Worm (Caenorhabditis elegans) whole organism, late embryonic: ENCODE results near the gene fbxb-18.

Source experiments
- C08G9.2 ChIP-seq: sonication (generic microtip); optimal IDR thresholded peaks from 2 replicates; lab custom pipeline; 2016; ENCODE audit warnings: mild to moderate bottlenecking, missing genetic modification characterization, moderate library complexity, missing compliant biosample characterization
- C38D4.7 ChIP-seq: fragments of 200-800 bp; sonication (Bioruptor generic); optimal IDR thresholded peaks from 2 replicates; lab custom pipeline; 2018; ENCODE audit warnings: mild to moderate bottlenecking, missing genetic modification characterization, moderate library complexity, missing compliant biosample characterization
- F13H6.1 ChIP-seq: sonication (generic microtip); optimal IDR thresholded peaks from 2 replicates; lab custom pipeline; 2016; ENCODE audit warnings: missing genetic modification characterization, missing compliant biosample characterization
- K02D7.2 ChIP-seq: sonication (generic microtip); optimal IDR thresholded peaks from 2 replicates; lab custom pipeline; 2017; ENCODE audit warnings: mild to moderate bottlenecking, missing genetic modification characterization, missing compliant biosample characterization
- K09A11.1 ChIP-seq: sonication (generic microtip); optimal IDR thresholded peaks from 2 replicates; lab custom pipeline; 2017; ENCODE audit warnings: antibody characterized with exemption, mild to moderate bottlenecking, missing genetic modification characterization, missing compliant biosample characterization; ENCODE audit not compliant: insufficient read depth
- Y22D7AL.16 ChIP-seq: sonication (generic microtip); optimal IDR thresholded peaks from 2 replicates; lab custom pipeline; 2016; ENCODE audit warnings: missing genetic modification characterization, missing compliant biosample characterization
- ceh-14 ChIP-seq: sonication (generic microtip); optimal IDR thresholded peaks from 2 replicates; lab custom pipeline; 2016; ENCODE audit warnings: missing genotype, missing genetic modification characterization, missing compliant biosample characterization
- ceh-19 ChIP-seq: fragments of 200-800 bp; sonication (Bioruptor generic); optimal IDR thresholded peaks from 2 replicates; lab custom pipeline; 2018; ENCODE audit warnings: mild to moderate bottlenecking, missing genetic modification characterization, missing compliant biosample characterization
- ceh-2 ChIP-seq: sonication (generic microtip); optimal IDR thresholded peaks from 2 replicates; lab custom pipeline; 2016; ENCODE audit warnings: missing genotype, missing genetic modification characterization, missing compliant biosample characterization
- ceh-22 ChIP-seq: sonication (generic microtip); optimal IDR thresholded peaks from 2 replicates; lab custom pipeline; 2017; ENCODE audit warnings: missing biosample characterization, missing genetic modification characterization
- ceh-24 ChIP-seq: sonication (generic microtip); optimal IDR thresholded peaks from 2 replicates; lab custom pipeline; 2016; ENCODE audit warnings: mild to moderate bottlenecking, missing genetic modification characterization, missing compliant biosample characterization
- ceh-30 ChIP-seq: fragments of 150-350 bp; optimal IDR thresholded peaks from 2 replicates; lab custom pipeline; 2014; ENCODE audit warnings: missing biosample characterization, missing genetic modification characterization
- ceh-34 ChIP-seq: sonication (generic microtip); optimal IDR thresholded peaks from 2 replicates; lab custom pipeline; 2016; ENCODE audit warnings: mild to moderate bottlenecking, missing genetic modification characterization, missing compliant biosample characterization
- ceh-9 ChIP-seq: sonication (generic microtip); optimal IDR thresholded peaks from 2 replicates; lab custom pipeline; 2016; ENCODE audit warnings: mild to moderate bottlenecking, missing genetic modification characterization, inconsistent platforms, missing compliant biosample characterization
- che-1 ChIP-seq: sonication (generic microtip); optimal IDR thresholded peaks from 2 replicates; lab custom pipeline; 2016; ENCODE audit warnings: mild to moderate bottlenecking, missing genetic modification characterization, missing compliant biosample characterization
- dve-1 ChIP-seq: sonication (generic microtip); optimal IDR thresholded peaks from 2 replicates; lab custom pipeline; 2017; ENCODE audit warnings: antibody characterized with exemption, mild to moderate bottlenecking, missing genetic modification characterization, missing compliant biosample characterization
- elt-4 ChIP-seq: sonication (generic microtip); optimal IDR thresholded peaks from 2 replicates; lab custom pipeline; 2016; ENCODE audit warnings: missing genetic modification characterization, missing compliant biosample characterization
- ets-4 ChIP-seq: sonication (generic microtip); optimal IDR thresholded peaks from 2 replicates; lab custom pipeline; 2016; ENCODE audit warnings: missing genetic modification characterization, missing compliant biosample characterization
- fax-1 ChIP-seq: sonication (generic microtip); optimal IDR thresholded peaks from 2 replicates; lab custom pipeline; 2016; ENCODE audit warnings: missing genotype, missing genetic modification characterization, missing compliant biosample characterization
- fkh-10 ChIP-seq: fragments of 150-350 bp; optimal IDR thresholded peaks from 2 replicates; lab custom pipeline; 2014; ENCODE audit warnings: missing biosample characterization, missing genetic modification reagents, missing genetic modification characterization
- fkh-6 ChIP-seq: sonication (generic microtip); optimal IDR thresholded peaks from 2 replicates; lab custom pipeline; 2016; ENCODE audit warnings: missing genetic modification characterization, missing compliant biosample characterization
- gmeb-2 ChIP-seq: sonication (generic microtip); optimal IDR thresholded peaks from 2 replicates; lab custom pipeline; 2016; ENCODE audit warnings: missing genetic modification characterization, inconsistent platforms, missing compliant biosample characterization
- hlh-13 ChIP-seq: fragments of 200-800 bp; sonication (Bioruptor generic); optimal IDR thresholded peaks from 2 replicates; lab custom pipeline; 2018; ENCODE audit warnings: mild to moderate bottlenecking, missing genetic modification characterization, missing compliant biosample characterization
- hlh-30 ChIP-seq: sonication (generic microtip); optimal IDR thresholded peaks from 2 replicates; lab custom pipeline; 2017; ENCODE audit warnings: antibody characterized with exemption, missing genetic modification characterization, missing compliant biosample characterization; ENCODE audit not compliant: insufficient read depth
- hlh-6 ChIP-seq: sonication (generic microtip); optimal IDR thresholded peaks from 2 replicates; lab custom pipeline; 2016; ENCODE audit warnings: missing genotype, missing genetic modification characterization, missing compliant biosample characterization
- hlh-8 ChIP-seq: sonication (generic microtip); optimal IDR thresholded peaks from 2 replicates; lab custom pipeline; 2016; ENCODE audit warnings: missing genotype, missing genetic modification characterization, missing compliant biosample characterization
- lim-6 ChIP-seq: sonication (generic microtip); optimal IDR thresholded peaks from 2 replicates; lab custom pipeline; 2016; ENCODE audit warnings: missing genetic modification characterization, missing compliant biosample characterization
- lin-11 ChIP-seq: fragments of 200-800 bp; sonication (Bioruptor generic); optimal IDR thresholded peaks from 2 replicates; lab custom pipeline; 2018; ENCODE audit warnings: mild to moderate bottlenecking, missing genetic modification characterization, missing compliant biosample characterization
- madf-2 ChIP-seq: sonication (generic microtip); optimal IDR thresholded peaks from 2 replicates; lab custom pipeline; 2017; ENCODE audit warnings: missing genetic modification characterization, missing compliant biosample characterization
- mec-3 ChIP-seq: sonication (generic microtip); optimal IDR thresholded peaks from 2 replicates; lab custom pipeline; 2016; ENCODE audit warnings: borderline replicate concordance, missing genetic modification characterization, missing compliant biosample characterization
- nfya-1 ChIP-seq: sonication (generic microtip); optimal IDR thresholded peaks from 2 replicates; lab custom pipeline; 2017; ENCODE audit warnings: missing genetic modification characterization, mild to moderate bottlenecking, missing compliant biosample characterization, antibody characterized with exemption, moderate library complexity
- nhr-11 ChIP-seq: fragments of 150-350 bp; optimal IDR thresholded peaks from 2 replicates; lab custom pipeline; 2014; ENCODE audit warnings: missing biosample characterization, missing genetic modification characterization
- nhr-232 ChIP-seq: sonication (generic microtip); optimal IDR thresholded peaks from 2 replicates; lab custom pipeline; 2016; ENCODE audit warnings: missing genetic modification characterization, missing compliant biosample characterization
- npax-4 ChIP-seq: sonication (generic microtip); optimal IDR thresholded peaks from 2 replicates; lab custom pipeline; 2016; ENCODE audit warnings: missing genetic modification characterization, missing compliant biosample characterization
- pat-9 ChIP-seq: fragments of 200-800 bp; sonication (Bioruptor generic); optimal IDR thresholded peaks from 2 replicates; lab custom pipeline; 2018; ENCODE audit warnings: mild to moderate bottlenecking, missing genetic modification characterization, moderate library complexity, missing compliant biosample characterization
- pha-2 ChIP-seq: sonication (generic microtip); optimal IDR thresholded peaks from 2 replicates; lab custom pipeline; 2017; ENCODE audit warnings: mild to moderate bottlenecking, missing genetic modification characterization, missing compliant biosample characterization
- pha-4 ChIP-seq: fragments of 150-350 bp; optimal IDR thresholded peaks from 2 replicates; lab custom pipeline; 2018; ENCODE audit warnings: missing biosample characterization, missing genetic modification reagents, missing genetic modification characterization
- pqm-1 ChIP-seq: sonication (generic microtip); optimal IDR thresholded peaks from 2 replicates; lab custom pipeline; 2016; ENCODE audit warnings: missing genetic modification characterization, missing compliant biosample characterization
- ref-2 ChIP-seq: sonication (generic microtip); optimal IDR thresholded peaks from 2 replicates; lab custom pipeline; 2016; ENCODE audit warnings: missing genetic modification characterization, missing compliant biosample characterization
- sdc-2 ChIP-seq: sonication (generic microtip); optimal IDR thresholded peaks from 2 replicates; lab custom pipeline; 2016; ENCODE audit warnings: missing genotype, missing genetic modification characterization, missing compliant biosample characterization
- sox-2 ChIP-seq: fragments of 200-800 bp; sonication (Bioruptor generic); IDR thresholded peaks from 2 replicates; pipeline ENCODE4 v1.3.6; 2022; ENCODE audit warnings: missing genetic modification reagents, missing genetic modification characterization, missing compliant biosample characterization
- tbx-2 ChIP-seq: sonication (generic microtip); optimal IDR thresholded peaks from 2 replicates; lab custom pipeline; 2016; ENCODE audit warnings: missing genetic modification characterization, missing compliant biosample characterization
- unc-55 ChIP-seq: sonication (generic microtip); optimal IDR thresholded peaks from 2 replicates; lab custom pipeline; 2017; ENCODE audit warnings: missing biosample characterization, missing genetic modification reagents, missing genetic modification characterization
- unc-86 ChIP-seq: sonication (generic microtip); optimal IDR thresholded peaks from 2 replicates; lab custom pipeline; 2016; ENCODE audit warnings: missing genetic modification characterization, missing compliant biosample characterization
- zip-5 ChIP-seq: sonication (generic microtip); optimal IDR thresholded peaks from 2 replicates; lab custom pipeline; 2016; ENCODE audit warnings: missing genetic modification characterization, missing compliant biosample characterization

Gene fbxb-18

DNA sequence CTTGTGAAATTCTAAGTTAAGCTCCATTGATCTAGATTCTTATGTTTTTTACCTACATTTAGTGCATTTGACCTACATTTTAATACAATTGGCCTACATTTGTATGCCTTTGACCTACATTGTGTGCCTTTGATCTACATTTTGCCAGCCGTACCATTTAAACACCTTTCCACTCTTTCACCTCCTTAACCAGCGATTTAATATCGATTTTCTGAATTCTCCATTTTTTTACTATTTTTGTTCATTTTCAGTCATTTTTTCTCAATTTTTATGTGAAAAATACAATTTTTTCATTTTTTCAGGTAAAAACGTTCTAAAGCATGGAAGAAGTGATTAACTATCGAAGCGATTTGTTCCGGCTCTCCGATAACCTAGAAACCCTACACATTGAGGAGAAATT is 24.2 kb upstream of the fbxb-18 start, which contains the start of gene btb-7:
Gene btb-7 (plus strand): TSS at position 301 of the 400 bp plus-strand sequence.
- TF ChIP-seq sdc-2 (tag; lab: Kevin White, UChicago) (no peak), lim-6 (no peak), ceh-24 (tag; lab: Kevin White, UChicago) (no peak), hlh-8 (no peak), nfya-1 (tag; lab: Kevin White, UChicago) (no peak), ceh-22 (tag; lab: Kevin White, UChicago) (no peak), hlh-13 (GFP tag; lab: Kevin White, UChicago) (no peak), che-1 (tag; lab: Kevin White, UChicago) (no peak)

DNA sequence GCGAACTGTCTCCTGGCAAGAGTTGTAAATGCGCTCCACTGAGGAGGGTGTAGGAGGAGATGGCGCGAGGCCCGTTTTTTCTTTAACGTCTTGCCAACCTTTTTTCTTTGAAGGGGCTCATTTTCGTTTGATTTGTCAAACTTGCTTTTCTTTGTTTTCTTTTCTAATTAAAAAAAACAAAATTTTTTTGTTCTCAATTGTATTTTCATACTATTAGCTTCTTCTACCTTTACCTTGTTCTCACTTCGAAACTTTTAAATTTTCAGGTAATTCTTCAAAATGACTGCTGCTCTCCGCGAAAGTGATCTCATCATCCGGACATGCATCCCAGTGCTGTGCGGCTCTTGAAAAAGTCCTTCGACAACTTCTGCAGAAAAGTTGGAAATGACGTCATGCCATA is 21.2 kb upstream of the fbxb-18 start, which contains the start of gene fbxa-184:
Gene fbxa-184 (plus strand): TSS at position 301 of the 400 bp plus-strand sequence.
- no peak for TF ChIP-seq mec-3
- TF ChIP-seq madf-2: no peak
- TF ChIP-seq nhr-11 (tag; lab: Kevin White, UChicago): no peak
- no peak for TF ChIP-seq ref-2 (tag; lab: Kevin White, UChicago)
- TF ChIP-seq hlh-6: no peak
- TF ChIP-seq nhr-232 (tag; lab: Kevin White, UChicago): no peak
- no peak for TF ChIP-seq ceh-14 (tag; lab: Kevin White, UChicago)
- no peak for TF ChIP-seq dve-1 (tag; lab: Kevin White, UChicago)
- TF ChIP-seq lin-11 (tag; lab: Kevin White, UChicago): no peak
- TF ChIP-seq zip-5: no peak
- no peak for TF ChIP-seq unc-86 (tag; lab: Kevin White, UChicago)
- no peak for TF ChIP-seq K09A11.1 (tag; lab: Kevin White, UChicago)
- TF ChIP-seq nfya-1 (tag; lab: Kevin White, UChicago): no peak
- no peak for TF ChIP-seq hlh-30 (tag; lab: Kevin White, UChicago)
- no peak for TF ChIP-seq C38D4.7
- TF ChIP-seq ets-4 (tag; lab: Kevin White, UChicago): no peak
- no peak for TF ChIP-seq hlh-13 (GFP tag; lab: Kevin White, UChicago)

DNA sequence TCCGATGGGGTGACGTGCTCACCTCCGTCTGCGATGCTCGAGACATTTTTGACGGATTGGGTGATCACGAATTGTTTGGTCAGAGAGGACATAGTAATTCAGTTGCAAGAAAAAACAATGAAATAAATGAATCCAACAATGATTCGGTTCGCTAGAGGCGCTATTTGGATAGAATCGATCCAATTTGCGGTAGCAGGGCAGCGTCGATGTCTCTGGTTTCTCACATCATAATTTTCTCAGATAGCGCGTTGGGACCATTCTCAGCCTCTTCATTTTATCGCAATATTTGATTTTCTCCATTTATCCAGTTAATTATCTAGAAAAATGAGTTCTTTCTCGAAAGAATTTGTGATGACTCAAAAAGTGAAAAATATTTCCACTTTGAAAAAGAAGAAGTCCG is 17.7 kb upstream of the fbxb-18 start, which contains the start of gene sdz-18:
Gene sdz-18 (minus strand): TSS at position 101 of the 400 bp plus-strand sequence.
- TF ChIP-seq hlh-6 (no peak), tbx-2 (tag; lab: Kevin White, UChicago) (no peak), hlh-8 (no peak), fax-1 (tag; lab: Kevin White, UChicago) (no peak), fkh-10 (GFP tag; lab: Kevin White, UChicago) (no peak)

DNA sequence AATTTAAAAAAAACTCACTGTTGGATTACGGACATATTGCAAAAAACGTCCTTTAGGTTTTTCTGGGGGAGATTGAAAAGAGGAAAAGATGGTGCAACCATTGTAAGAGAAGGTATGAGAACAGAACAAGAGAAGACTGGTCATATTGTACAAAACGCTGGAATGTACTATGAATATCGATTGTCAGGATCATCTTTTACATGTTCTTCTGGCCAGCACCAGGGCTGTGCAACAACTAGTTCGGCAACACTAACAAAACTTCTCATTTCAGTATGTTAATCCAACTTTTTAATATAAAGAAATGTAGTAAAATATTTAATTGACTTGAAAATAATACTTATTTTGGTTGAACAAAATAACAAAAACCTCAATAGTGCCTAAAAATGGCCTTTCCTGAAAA is 14.7 kb upstream of the fbxb-18 start, which contains the start of gene fbxb-47:
Gene fbxb-47 (minus strand): TSS at position 101 of the 400 bp plus-strand sequence.
- TF ChIP-seq npax-4 (tag; lab: Kevin White, UChicago): no peak
- no peak for TF ChIP-seq pha-2
- TF ChIP-seq ceh-30 (tag; lab: Kevin White, UChicago): no peak
- TF ChIP-seq, all 69 proteins: peak for 0

DNA sequence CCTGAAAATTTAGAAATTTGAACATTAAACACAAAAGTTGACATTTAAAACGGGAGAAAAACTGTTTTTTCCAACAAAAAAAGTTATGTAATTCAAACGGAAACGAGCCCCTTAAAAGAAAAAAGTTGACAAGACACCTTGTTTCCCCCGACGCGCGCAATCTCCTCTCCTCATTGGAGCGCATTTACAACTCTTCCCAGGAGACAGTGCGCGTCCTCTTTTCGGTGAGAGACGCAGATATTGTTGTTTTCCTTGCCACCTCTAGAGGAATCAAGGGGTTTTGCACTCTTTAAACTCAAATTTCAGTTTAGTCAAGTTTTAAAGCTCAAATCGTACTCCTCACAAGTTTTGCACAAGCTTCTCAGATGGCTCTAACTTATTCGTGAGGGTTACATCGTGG is 7.1 kb upstream of the fbxb-18 start, which contains the start of gene F58E1.13:
Gene F58E1.13 (minus strand): TSS at position 12 of the 400 bp plus-strand sequence.
- no peak for TF ChIP-seq C08G9.2
- TF ChIP-seq, all 69 proteins: peak for 0

DNA sequence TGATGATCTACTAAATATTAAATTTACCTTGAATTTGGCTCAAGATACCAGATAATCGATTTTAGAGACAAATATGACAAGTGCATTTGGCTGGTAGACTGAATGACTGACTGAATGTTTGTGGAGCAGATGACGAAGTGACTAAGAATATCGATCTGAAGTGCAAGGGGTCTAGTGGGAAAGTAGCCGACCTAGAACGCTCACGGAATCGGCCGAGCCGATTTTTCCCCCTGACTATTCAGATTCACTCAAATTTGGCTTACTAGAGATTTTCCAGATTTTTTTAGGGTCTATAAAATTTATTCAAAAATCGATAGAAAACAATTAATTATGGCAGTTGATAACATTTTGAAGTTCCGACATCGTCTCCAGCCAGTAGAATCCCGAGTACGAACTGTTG is 5.8 kb upstream of the fbxb-18 start, which contains the start of gene fbxc-26:
Gene fbxc-26 (minus strand): TSS at position 101 of the 400 bp plus-strand sequence.
- TF ChIP-seq gmeb-2 (no peak), Y22D7AL.16 (tag; lab: Kevin White, UChicago) (no peak), sox-2 (GFP tag; lab: Robert Waterston, UW) (no peak), F13H6.1 (tag; lab: Kevin White, UChicago) (no peak), ceh-9 (tag; lab: Kevin White, UChicago) (no peak), ceh-2 (tag; lab: Kevin White, UChicago) (no peak), ceh-19 (GFP tag; lab: Kevin White, UChicago) (no peak), pat-9 (no peak), elt-4 (tag; lab: Kevin White, UChicago) (no peak), ref-2 (tag; lab: Kevin White, UChicago) (no peak), unc-55 (no peak), ceh-24 (tag; lab: Kevin White, UChicago) (no peak), ceh-34 (tag; lab: Kevin White, UChicago) (no peak), pqm-1 (tag; lab: Kevin White, UChicago) (no peak), K02D7.2 (tag; lab: Kevin White, UChicago) (no peak), pha-4 (tag; lab: Kevin White, UChicago) (no peak), fkh-6 (tag; lab: Kevin White, UChicago) (no peak)
